Fruit fly (Drosophila melanogaster) whole organism, embryonic: ENCODE data around the gene CG46304.

Source experiments
- Blimp-1 ChIP-seq: fragments of 200-800 bp; sonication (Bioruptor generic); optimal IDR thresholded peaks from 3 replicates; lab custom pipeline; 2018; ENCODE audit warnings: missing biosample characterization, missing genetic modification characterization, mild to moderate bottlenecking, moderate library complexity, missing genetic modification reagents
- CG10431 ChIP-seq: fragments of 200-800 bp; sonication (Bioruptor generic); optimal IDR thresholded peaks from 3 replicates; lab custom pipeline; 2018; ENCODE audit warnings: missing biosample characterization, mild to moderate bottlenecking, missing genetic modification characterization
- CG10543 ChIP-seq: fragments of 200-800 bp; sonication (Bioruptor generic); optimal IDR thresholded peaks from 3 replicates; lab custom pipeline; 2017; ENCODE audit warnings: missing biosample characterization, mild to moderate bottlenecking, missing genetic modification characterization, moderate library complexity
- CG10654 ChIP-seq: fragments of 200-800 bp; sonication (Bioruptor generic); optimal IDR thresholded peaks from 2 replicates; lab custom pipeline; 2016; ENCODE audit warnings: missing biosample characterization, missing genetic modification characterization
- CG11504 ChIP-seq: fragments of 200-800 bp; sonication (Bioruptor generic); optimal IDR thresholded peaks from 3 replicates; lab custom pipeline; 2019; ENCODE audit warnings: missing biosample characterization, mild to moderate bottlenecking, missing genetic modification characterization, moderate library complexity
- CG11560 ChIP-seq: fragments of 200-800 bp; sonication (Bioruptor generic); IDR thresholded peaks from 3 replicates; pipeline ENCODE4 v1.3.6; 2022; ENCODE audit warnings: missing biosample characterization, missing genetic modification characterization
- CG12236 ChIP-seq: fragments of 200-800 bp; sonication (Bioruptor generic); optimal IDR thresholded peaks from 2 replicates; lab custom pipeline; 2016; ENCODE audit warnings: missing biosample characterization, missing genetic modification characterization
- CG12391 ChIP-seq: fragments of 200-800 bp; sonication (Bioruptor generic); optimal IDR thresholded peaks from 3 replicates; lab custom pipeline; 2018; ENCODE audit warnings: missing biosample characterization, mild to moderate bottlenecking, missing genetic modification characterization, moderate library complexity
- CG13775 ChIP-seq: fragments of 200-800 bp; sonication (Bioruptor generic); optimal IDR thresholded peaks from 3 replicates; lab custom pipeline; 2017; ENCODE audit warnings: missing biosample characterization, mild to moderate bottlenecking, missing genetic modification characterization
- CG14441 ChIP-seq: fragments of 200-800 bp; sonication (Bioruptor generic); IDR thresholded peaks from 2 replicates; pipeline ENCODE4 v1.3.6; 2022; ENCODE audit warnings: missing biosample characterization, missing genetic modification characterization
- CG14860 ChIP-seq: fragments of 200-800 bp; sonication (Bioruptor generic); IDR thresholded peaks from 3 replicates; pipeline ENCODE4 v1.3.6; 2022; ENCODE audit warnings: missing biosample characterization, missing genetic modification characterization; ENCODE audit not compliant: partially characterized antibody
- CG17361 ChIP-seq: fragments of 200-800 bp; sonication (Bioruptor generic); IDR thresholded peaks from 3 replicates; pipeline ENCODE4 v1.3.6; 2022; ENCODE audit warnings: missing biosample characterization, missing genetic modification characterization
- CG1832 ChIP-seq: fragments of 200-800 bp; sonication (Bioruptor generic); optimal IDR thresholded peaks from 2 replicates; lab custom pipeline; 2017; ENCODE audit warnings: missing biosample characterization, mild to moderate bottlenecking, missing genetic modification characterization, inconsistent platforms
- CG2120 ChIP-seq: fragments of 200-800 bp; sonication (Bioruptor generic); optimal IDR thresholded peaks from 3 replicates; lab custom pipeline; 2016; ENCODE audit warnings: missing biosample characterization, missing genetic modification characterization
- CG2199 ChIP-seq: fragments of 200-800 bp; sonication (Bioruptor generic); IDR thresholded peaks from 3 replicates; pipeline ENCODE4 v1.3.6; 2022; ENCODE audit warnings: missing biosample characterization, missing genetic modification characterization
- CG3163 ChIP-seq: fragments of 200-800 bp; sonication (Bioruptor generic); optimal IDR thresholded peaks from 3 replicates; lab custom pipeline; 2016; ENCODE audit warnings: missing biosample characterization, missing genetic modification characterization
- CG32767 ChIP-seq: fragments of 200-800 bp; sonication (Bioruptor generic); IDR thresholded peaks from 2 replicates; pipeline ENCODE4 v1.3.6; 2022; ENCODE audit warnings: missing biosample characterization, missing genetic modification characterization
- CG34376 ChIP-seq: fragments of 200-800 bp; sonication (Bioruptor generic); optimal IDR thresholded peaks from 2 replicates; lab custom pipeline; 2018; ENCODE audit warnings: missing biosample characterization, mild to moderate bottlenecking, missing genetic modification characterization
- CG4360 ChIP-seq: fragments of 200-800 bp; sonication (Bioruptor generic); IDR thresholded peaks from 2 replicates; pipeline ENCODE4 v1.3.6; 2022; ENCODE audit warnings: missing biosample characterization, missing genetic modification characterization
- CG5180 ChIP-seq: fragments of 200-800 bp; sonication (Bioruptor generic); optimal IDR thresholded peaks from 3 replicates; lab custom pipeline; 2017; ENCODE audit warnings: missing biosample characterization, missing genetic modification characterization, mild to moderate bottlenecking, moderate library complexity, missing genetic modification reagents
- CG5245 ChIP-seq: fragments of 200-800 bp; sonication (Bioruptor generic); optimal IDR thresholded peaks from 3 replicates; lab custom pipeline; 2016; ENCODE audit warnings: missing biosample characterization, missing genetic modification characterization
- CG6689 ChIP-seq: fragments of 200-800 bp; sonication (Bioruptor generic); IDR thresholded peaks from 2 replicates; pipeline ENCODE4 v1.3.6; 2022; ENCODE audit warnings: missing biosample characterization, missing genetic modification characterization
- CG6791 ChIP-seq: fragments of 200-800 bp; sonication (Bioruptor generic); IDR thresholded peaks from 3 replicates; pipeline ENCODE4 v1.3.6; 2022; ENCODE audit warnings: missing biosample characterization, missing genetic modification characterization; ENCODE audit not compliant: partially characterized antibody
- CG9876 ChIP-seq: fragments of 200-800 bp; sonication (Bioruptor generic); optimal IDR thresholded peaks from 2 replicates; lab custom pipeline; 2016; ENCODE audit warnings: missing biosample characterization, missing genetic modification characterization
- Doc3 ChIP-seq: fragments of 200-800 bp; sonication (Bioruptor generic); IDR thresholded peaks from 3 replicates; pipeline ENCODE4 v1.3.6; 2022; ENCODE audit warnings: missing biosample characterization, missing genetic modification characterization; ENCODE audit not compliant: partially characterized antibody
- Fer3 ChIP-seq: fragments of 200-800 bp; sonication (Bioruptor generic); optimal IDR thresholded peaks from 2 replicates; lab custom pipeline; 2018; ENCODE audit warnings: missing biosample characterization, mild to moderate bottlenecking, missing genetic modification characterization, moderate library complexity
- Hr3 ChIP-seq: fragments of 200-800 bp; sonication (Bioruptor generic); optimal IDR thresholded peaks from 3 replicates; lab custom pipeline; 2016; ENCODE audit warnings: missing biosample characterization, missing genetic modification characterization
- Hr51 ChIP-seq, 2 experiments: fragments of 200-800 bp; sonication (Bioruptor generic); optimal IDR thresholded peaks; 2 replicates in 1 of 2; 3 replicates in 1 of 2; lab custom pipeline; 2016 to 2018; ENCODE audit warnings: missing biosample characterization in 2 of 2, missing genetic modification characterization in 2 of 2, mild to moderate bottlenecking in 1 of 2, moderate library complexity in 1 of 2
- Stat92E ChIP-seq, 3 experiments: fragments of >200 bp in 2 of 3; fragments of 200-800 bp in 1 of 3; sonication (Bioruptor generic) in 1 of 3; optimal IDR thresholded peaks; 2 replicates each; lab custom pipeline; 2017 to 2019; ENCODE audit warnings: missing biosample characterization in 3 of 3, missing genetic modification characterization in 3 of 3, mild to moderate bottlenecking in 1 of 3, moderate library complexity in 1 of 3
- Vsx1 ChIP-seq: fragments of 200-800 bp; sonication (Bioruptor generic); optimal IDR thresholded peaks from 2 replicates; lab custom pipeline; 2017; ENCODE audit warnings: missing biosample characterization, mild to moderate bottlenecking, missing genetic modification characterization, missing genetic modification reagents
- Xbp1 ChIP-seq: fragments of 200-800 bp; sonication (Bioruptor generic); optimal IDR thresholded peaks from 3 replicates; lab custom pipeline; 2016; ENCODE audit warnings: missing biosample characterization, mild to moderate bottlenecking, missing genetic modification characterization
- ab ChIP-seq: fragments of 200-800 bp; sonication (Bioruptor generic); optimal IDR thresholded peaks from 2 replicates; lab custom pipeline; 2016; ENCODE audit warnings: missing biosample characterization, missing genetic modification characterization
- ac ChIP-seq: fragments of 200-800 bp; sonication (Bioruptor generic); optimal IDR thresholded peaks from 3 replicates; lab custom pipeline; 2017; ENCODE audit warnings: missing biosample characterization, mild to moderate bottlenecking, missing genetic modification characterization
- ci ChIP-seq: fragments of 200-800 bp; sonication (Bioruptor generic); IDR thresholded peaks from 3 replicates; pipeline ENCODE4 v1.3.6; 2022; ENCODE audit warnings: missing biosample characterization, missing genetic modification characterization
- crp ChIP-seq, 2 experiments: fragments of 200-800 bp; sonication (Bioruptor generic); optimal IDR thresholded peaks; 2 replicates in 1 of 2; 3 replicates in 1 of 2; lab custom pipeline; 2017; ENCODE audit warnings: missing biosample characterization in 2 of 2, missing genetic modification characterization in 2 of 2, mild to moderate bottlenecking in 1 of 2, moderate library complexity in 1 of 2
- dan ChIP-seq: fragments of 200-800 bp; sonication (Bioruptor generic); IDR thresholded peaks from 2 replicates; pipeline ENCODE4 v1.3.6; 2022; ENCODE audit warnings: missing biosample characterization, missing genetic modification characterization
- dmrt99B ChIP-seq: fragments of 200-800 bp; sonication (Bioruptor generic); optimal IDR thresholded peaks from 2 replicates; lab custom pipeline; 2018; ENCODE audit warnings: missing biosample characterization, mild to moderate bottlenecking, missing genetic modification characterization, moderate library complexity
- gcm2 ChIP-seq: fragments of 200-800 bp; sonication (Bioruptor generic); optimal IDR thresholded peaks from 2 replicates; lab custom pipeline; 2016; ENCODE audit warnings: missing biosample characterization, missing genetic modification characterization
- gfzf ChIP-seq: fragments of 200-800 bp; sonication (Bioruptor generic); optimal IDR thresholded peaks from 2 replicates; lab custom pipeline; 2016; ENCODE audit warnings: missing biosample characterization, mild to moderate bottlenecking, missing genetic modification characterization, moderate library complexity
- gro ChIP-seq: fragments of 200-800 bp; sonication (Bioruptor generic); optimal IDR thresholded peaks from 2 replicates; lab custom pipeline; 2016; ENCODE audit warnings: missing biosample characterization, missing genetic modification characterization
- ind ChIP-seq: fragments of 200-800 bp; sonication (Bioruptor generic); optimal IDR thresholded peaks from 3 replicates; lab custom pipeline; 2016; ENCODE audit warnings: missing biosample characterization, missing genetic modification characterization
- mam ChIP-seq: fragments of 200-800 bp; sonication (Bioruptor generic); optimal IDR thresholded peaks from 3 replicates; lab custom pipeline; 2016; ENCODE audit warnings: missing biosample characterization, missing genetic modification characterization
- onecut ChIP-seq: fragments of 200-800 bp; sonication (Bioruptor generic); IDR thresholded peaks from 2 replicates; pipeline ENCODE4 v1.3.6; 2022; ENCODE audit warnings: missing biosample characterization, missing genetic modification characterization
- pfk ChIP-seq: fragments of 200-800 bp; sonication (Bioruptor generic); optimal IDR thresholded peaks from 2 replicates; lab custom pipeline; 2018; ENCODE audit warnings: missing biosample characterization, mild to moderate bottlenecking, missing genetic modification characterization, moderate library complexity
- pum ChIP-seq: fragments of 200-800 bp; sonication (Bioruptor generic); optimal IDR thresholded peaks from 2 replicates; lab custom pipeline; 2016; ENCODE audit warnings: missing biosample characterization, missing genetic modification characterization
- sd ChIP-seq: fragments of 200-800 bp; sonication (Bioruptor generic); optimal IDR thresholded peaks from 3 replicates; lab custom pipeline; 2018; ENCODE audit warnings: missing biosample characterization, mild to moderate bottlenecking, missing genetic modification characterization, moderate library complexity
- slou ChIP-seq: fragments of 200-800 bp; sonication (Bioruptor generic); optimal IDR thresholded peaks from 3 replicates; lab custom pipeline; 2016; ENCODE audit warnings: missing biosample characterization, missing genetic modification characterization
- wor ChIP-seq: fragments of 200-800 bp; sonication (Bioruptor generic); IDR thresholded peaks from 2 replicates; pipeline ENCODE4 v1.3.6; 2022; ENCODE audit warnings: missing biosample characterization, missing genetic modification characterization
- yki ChIP-seq: fragments of >200 bp; optimal IDR thresholded peaks from 3 replicates; lab custom pipeline; 2018
- zfh1 ChIP-seq: fragments of 200-800 bp; sonication (Bioruptor generic); IDR thresholded peaks from 3 replicates; pipeline ENCODE4 v1.3.6; 2022; ENCODE audit warnings: missing biosample characterization, missing genetic modification characterization

CG46304 gene

DNA sequence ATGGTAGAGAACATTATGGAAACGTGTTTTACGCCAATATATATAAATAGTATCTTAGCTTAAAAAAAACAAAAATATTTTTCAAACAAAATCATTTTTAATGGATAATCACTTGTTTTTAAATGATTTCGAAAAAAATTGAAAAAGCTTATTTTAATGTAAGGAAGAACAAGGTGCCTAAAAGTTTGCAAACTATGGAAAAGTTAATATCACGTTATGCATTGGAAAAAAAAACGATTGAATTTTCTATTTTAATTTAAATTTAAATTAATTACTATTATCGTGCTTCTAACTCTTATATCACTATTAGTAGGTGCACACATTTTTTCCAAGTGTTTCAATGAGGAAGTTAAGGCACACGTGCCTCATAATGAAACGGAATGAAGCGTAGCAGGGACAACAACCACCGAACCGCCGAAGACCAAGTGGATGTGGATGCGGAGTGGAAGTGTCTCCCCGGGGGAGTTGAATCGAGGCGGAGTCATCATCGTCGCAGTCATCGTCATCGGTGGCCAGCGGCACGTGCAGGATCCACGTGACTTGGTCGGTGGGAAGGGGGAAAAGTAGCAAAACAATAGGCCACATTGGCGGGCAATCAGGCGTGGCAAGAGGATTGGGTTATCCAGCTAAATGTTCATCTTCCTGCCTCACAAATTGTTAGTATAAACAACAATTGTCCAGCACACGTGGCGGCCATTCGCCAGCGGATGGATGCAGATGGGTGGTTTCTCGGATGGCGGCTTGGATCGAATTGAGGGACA is 49.1 kb upstream of the CG46304 start (continued):
- TF ChIP-seq CG5245 (GFP tag; lab: Kevin White, UChicago) (no peak), sd (no peak), gcm2 (GFP tag; lab: Kevin White, UChicago) (no peak), ci (no peak), Xbp1 (GFP tag; lab: Kevin White, UChicago) (no peak), mam (no peak), CG14860 (GFP tag; lab: Robert Waterston, UW) (no peak), CG12236 (GFP tag; lab: Kevin White, UChicago) (no peak), ab (GFP tag; lab: Kevin White, UChicago) (no peak), dmrt99B (tag; lab: Kevin White, UChicago) (peak; percentile 42), CG2120 (GFP tag; lab: Kevin White, UChicago) (no peak), CG5180 (no peak), ac (GFP tag; lab: Kevin White, UChicago) (no peak), gfzf (no peak), CG2199 (GFP tag; lab: Robert Waterston, UW) (no peak), CG10543 (GFP tag; lab: Kevin White, UChicago) (no peak), Stat92E (GFP tag; optimal IDR thresholded peaks at IDR 0.05; lab: Kevin White, UChicago) (no peak), CG13775 (GFP tag; lab: Kevin White, UChicago) (peak; percentile 0), CG17361 (peak; percentile 74; the same call in 2 of the 3 replicates), CG3163 (GFP tag; lab: Kevin White, UChicago) (no peak), CG32767 (GFP tag; lab: Robert Waterston, UW) (no peak), CG10654 (no peak), gro (GFP tag; lab: Kevin White, UChicago) (no peak), Blimp-1 (GFP tag; lab: Kevin White, UChicago) (peak; percentile 35), CG10431 (GFP tag; lab: Kevin White, UChicago) (no peak), crp (GFP tag; optimal IDR thresholded peaks at IDR 0.05; lab: Kevin White, UChicago) (no peak), CG11560 (tag; lab: Robert Waterston, UW) (no peak), pfk (GFP tag; lab: Kevin White, UChicago) (no peak), yki (lab: Kevin White, UChicago) (no peak), CG6689 (GFP tag; lab: Robert Waterston, UW) (0 out of 2 replicates have a peak, but pooled peaks have one; percentile 13), CG12391 (tag; lab: Kevin White, UChicago) (peak; percentile 35), wor (no peak), pum (no peak), dan (no peak), Vsx1 (no peak), CG1832 (GFP tag; lab: Kevin White, UChicago) (no peak), CG6791 (GFP tag; lab: Robert Waterston, UW) (no peak), CG4360 (GFP tag; lab: Robert Waterston, UW) (no peak), CG11504 (tag; lab: Kevin White, UChicago) (peak; percentile 56), CG34376 (no peak), onecut (GFP tag; lab: Robert Waterston, UW) (no peak), Hr51 (GFP tag; optimal IDR thresholded peaks at IDR 0.05; lab: Kevin White, UChicago) (no peak), slou (GFP tag; lab: Kevin White, UChicago) (no peak), Hr3 (GFP tag; lab: Kevin White, UChicago) (peak; percentile 7), CG14441 (GFP tag; lab: Robert Waterston, UW) (no peak), zfh1 (GFP tag; lab: Robert Waterston, UW) (no peak), Fer3 (tag; lab: Kevin White, UChicago) (no peak), ind (no peak), Doc3 (GFP tag; lab: Robert Waterston, UW) (no peak), CG9876 (no peak)
